Worm (Caenorhabditis elegans): Measurements from ENCODE around the gene ZC190.5.

ZC190.5 gene

DNA sequence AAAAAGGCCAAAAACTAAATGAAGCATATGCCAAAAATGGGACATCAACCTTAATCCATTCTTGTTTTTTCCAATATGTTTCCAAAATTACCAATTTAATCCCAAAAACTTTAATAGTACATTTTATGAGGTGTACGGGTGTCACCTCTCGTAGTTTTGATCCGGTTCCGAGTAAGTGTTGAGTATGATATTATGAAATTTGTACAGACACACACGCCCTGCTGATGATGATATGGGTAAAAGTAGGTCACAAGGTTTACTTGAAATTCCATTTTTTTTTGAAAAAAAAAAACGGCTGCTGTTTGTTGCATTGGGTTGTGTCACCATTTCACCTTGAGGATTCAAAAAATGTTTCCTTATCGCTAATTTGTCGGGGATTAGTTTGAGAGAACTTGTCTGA is 15.5 kb downstream of the ZC190.5 start:
- TF ChIP-seq ztf-4 (tag; optimal IDR thresholded peaks at IDR 0.05) = no peak
- TF ChIP-seq nhr-25 (tag; optimal IDR thresholded peaks at IDR 0.05) = peak; percentile 8

- no peak for TF ChIP-seq peb-1 (tag; optimal IDR thresholded peaks at IDR 0.05)
- TF ChIP-seq elt-3 (tag; optimal IDR thresholded peaks at IDR 0.05) = no peak
- peak; percentile 30 for TF ChIP-seq blmp-1 (tag; optimal IDR thresholded peaks at IDR 0.05; ENCODE audit: insufficient read depth)
- TF ChIP-seq C34F6.9 (tag; optimal IDR thresholded peaks at IDR 0.05) = no peak
- no peak for TF ChIP-seq mdl-1 (tag; optimal IDR thresholded peaks at IDR 0.05)
- TF ChIP-seq fos-1 (tag; optimal IDR thresholded peaks at IDR 0.05) = peak; percentile 28
- TF ChIP-seq ZK546.5 (tag; optimal IDR thresholded peaks at IDR 0.05) = no peak
- TF ChIP-seq nhr-6 (tag; optimal IDR thresholded peaks at IDR 0.05) = peak; percentile 46
- TF ChIP-seq Y55F3AM.14 (GFP tag; optimal IDR thresholded peaks at IDR 0.05) = no peak
- peak; percentile 51 for TF ChIP-seq F13H6.1 (tag; optimal IDR thresholded peaks at IDR 0.05)
- TF ChIP-seq crh-2 (tag; optimal IDR thresholded peaks at IDR 0.05) = no peak
- no peak for TF ChIP-seq lin-13 (GFP tag; optimal IDR thresholded peaks at IDR 0.05)
- TF ChIP-seq R02D3.7 (tag; optimal IDR thresholded peaks at IDR 0.05) = no peak
- no peak for TF ChIP-seq sma-3 (GFP tag; optimal IDR thresholded peaks at IDR 0.05)
- TF ChIP-seq egl-27 (tag; optimal IDR thresholded peaks at IDR 0.05) = no peak
- no peak for TF ChIP-seq nhr-77 (tag; optimal IDR thresholded peaks at IDR 0.05)
- no peak for TF ChIP-seq gmeb-1 (tag; optimal IDR thresholded peaks at IDR 0.05)
- peak; percentile 74 for TF ChIP-seq sma-9 (GFP tag; optimal IDR thresholded peaks at IDR 0.05)
- no peak for TF ChIP-seq sma-9 (tag; optimal IDR thresholded peaks at IDR 0.05)
- TF ChIP-seq nhr-129 (tag; optimal IDR thresholded peaks at IDR 0.05) = peak; percentile 81
Observed at ce11 chrV:8654460-8655419, 18.7 kb downstream of the ZC190.5 start.

ce11 chrV:8653080-8653821 is 20.1 kb downstream of the ZC190.5 start:
- no peak for TF ChIP-seq nhr-23 (tag; optimal IDR thresholded peaks at IDR 0.05)
- TF ChIP-seq unc-39 (tag; optimal IDR thresholded peaks at IDR 0.05) = no peak
- TF ChIP-seq snpc-4 (tag; optimal IDR thresholded peaks at IDR 0.05) = no peak
- peak; percentile 57 for TF ChIP-seq mab-5 (tag; optimal IDR thresholded peaks at IDR 0.05)
- TF ChIP-seq lin-39 (tag; optimal IDR thresholded peaks at IDR 0.05) = no peak
- no peak for TF ChIP-seq Y55F3AM.14 (GFP tag; optimal IDR thresholded peaks at IDR 0.05)
- no peak for TF ChIP-seq R02D3.7 (tag; optimal IDR thresholded peaks at IDR 0.05)
- TF ChIP-seq sem-4 (tag; optimal IDR thresholded peaks at IDR 0.05) = no peak
- no peak for TF ChIP-seq elt-3 (tag; optimal IDR thresholded peaks at IDR 0.05)
- TF ChIP-seq sma-9 (GFP tag; optimal IDR thresholded peaks at IDR 0.05) = peak; percentile 61
- no peak for TF ChIP-seq sma-9 (tag; optimal IDR thresholded peaks at IDR 0.05)
- TF ChIP-seq nhr-129 (tag; optimal IDR thresholded peaks at IDR 0.05) = no peak
- TF ChIP-seq skn-1 (tag; optimal IDR thresholded peaks at IDR 0.05) = no peak
- peak; percentile 10 for TF ChIP-seq egl-27 (tag; optimal IDR thresholded peaks at IDR 0.05)
- no peak for TF ChIP-seq mbf-1 (tag; optimal IDR thresholded peaks at IDR 0.05)
- TF ChIP-seq unc-62 (GFP tag; optimal IDR thresholded peaks at IDR 0.05) = peak; percentile 25
- no peak for TF ChIP-seq peb-1 (tag; optimal IDR thresholded peaks at IDR 0.05)
- TF ChIP-seq ztf-11 (tag; optimal IDR thresholded peaks at IDR 0.05) = no peak
- peak; percentile 39 for TF ChIP-seq nhr-25 (tag; optimal IDR thresholded peaks at IDR 0.05)
- peak; percentile 70 for TF ChIP-seq blmp-1 (tag; optimal IDR thresholded peaks at IDR 0.05; ENCODE audit: insufficient read depth)
- no peak for TF ChIP-seq gmeb-1 (tag; optimal IDR thresholded peaks at IDR 0.05)
- no peak for TF ChIP-seq nhr-77 (tag; optimal IDR thresholded peaks at IDR 0.05)
- TF ChIP-seq nhr-237 (tag; optimal IDR thresholded peaks at IDR 0.05) = no peak
- no peak for TF ChIP-seq zag-1 (tag; optimal IDR thresholded peaks at IDR 0.05)
- TF ChIP-seq nhr-21 (tag; optimal IDR thresholded peaks at IDR 0.05) = peak; percentile 61
- peak; percentile 54 for TF ChIP-seq fos-1 (tag; optimal IDR thresholded peaks at IDR 0.05)
- TF ChIP-seq lsy-2 (tag; optimal IDR thresholded peaks at IDR 0.05) = no peak
- TF ChIP-seq ceh-16 (tag; optimal IDR thresholded peaks at IDR 0.05) = no peak
- TF ChIP-seq C34F6.9 (tag; optimal IDR thresholded peaks at IDR 0.05) = no peak
- no peak for TF ChIP-seq alr-1 (tag; optimal IDR thresholded peaks at IDR 0.05)
- TF ChIP-seq nhr-11 (tag; optimal IDR thresholded peaks at IDR 0.05) = no peak
- TF ChIP-seq lin-11 (tag; optimal IDR thresholded peaks at IDR 0.05) = no peak
- TF ChIP-seq nhr-6 (tag; optimal IDR thresholded peaks at IDR 0.05) = peak; percentile 5
- no peak for TF ChIP-seq lin-13 (GFP tag; optimal IDR thresholded peaks at IDR 0.05)
- no peak for TF ChIP-seq ama-1 (optimal IDR thresholded peaks at IDR 0.05)
- no peak for TF ChIP-seq F13H6.1 (tag; optimal IDR thresholded peaks at IDR 0.05)
- TF ChIP-seq mdl-1 (tag; optimal IDR thresholded peaks at IDR 0.05) = no peak
- no peak for TF ChIP-seq aly-2 (tag; optimal IDR thresholded peaks at IDR 0.05)
- no peak for TF ChIP-seq ztf-1 (GFP tag; conservative IDR thresholded peaks at IDR 0.05)
- no peak for TF ChIP-seq ZK546.5 (tag; optimal IDR thresholded peaks at IDR 0.05)
- TF ChIP-seq dmd-4 (tag; optimal IDR thresholded peaks at IDR 0.05) = no peak
- TF ChIP-seq nhr-10 (tag; optimal IDR thresholded peaks at IDR 0.05) = no peak

All from whole organism, L2 larva.